Fruit fly (Drosophila melanogaster) whole organism: ENCODE measurements around the gene CG32052.

ENCODE experiments used
- pan ChIP-seq: fragments of >200 bp; optimal IDR thresholded peaks from 2 replicates; lab custom pipeline; 2017
- psq ChIP-seq: fragments of >200 bp; optimal IDR thresholded peaks from 2 replicates; lab custom pipeline; 2017
- usp ChIP-seq: fragments of >200 bp; optimal IDR thresholded peaks from 2 replicates; lab custom pipeline; 2017; ENCODE audit warnings: missing biosample characterization, missing genetic modification characterization, mixed read lengths

- TF ChIP-seq usp (no peak), psq (lab: Kevin White, UChicago) (no peak), pan (lab: Kevin White, UChicago) (no peak)
Observed at dm6 chr3L:9836524-9837047, 49.7 kb downstream of the CG32052 start, which contains the start of gene I-2.
